Worm (Caenorhabditis elegans) whole organism, L2 larva: ENCODE measurements around the gene T22F7.3.

Source experiments
- C34F6.9 ChIP-seq: fragments of 150-350 bp; optimal IDR thresholded peaks from 2 replicates; lab custom pipeline; 2014; ENCODE audit warnings: missing biosample characterization, missing genetic modification characterization
- F13H6.1 ChIP-seq: sonication (generic microtip); optimal IDR thresholded peaks from 2 replicates; lab custom pipeline; 2016; ENCODE audit warnings: missing genetic modification characterization, missing compliant biosample characterization
- Y55F3AM.14 ChIP-seq: fragments of 200-800 bp; sonication (Bioruptor generic); optimal IDR thresholded peaks from 2 replicates; lab custom pipeline; 2018; ENCODE audit warnings: mild to moderate bottlenecking, missing genetic modification characterization, missing compliant biosample characterization
- ZK546.5 ChIP-seq: sonication (generic microtip); optimal IDR thresholded peaks from 2 replicates; lab custom pipeline; 2017; ENCODE audit warnings: missing biosample characterization, missing genetic modification characterization
- aly-2 ChIP-seq: fragments of 150-350 bp; optimal IDR thresholded peaks from 2 replicates; lab custom pipeline; 2014; ENCODE audit warnings: missing biosample characterization, missing genetic modification characterization
- blmp-1 ChIP-seq: sonication (generic microtip); optimal IDR thresholded peaks from 2 replicates; lab custom pipeline; 2017; ENCODE audit warnings: missing genetic modification characterization, mild to moderate bottlenecking, missing compliant biosample characterization, antibody characterized with exemption, moderate library complexity; ENCODE audit not compliant: insufficient read depth
- ceh-16 ChIP-seq: fragments of 150-350 bp; optimal IDR thresholded peaks from 2 replicates; lab custom pipeline; 2014; ENCODE audit warnings: missing biosample characterization, missing genetic modification characterization
- ceh-82 ChIP-seq: fragments of 150-350 bp; optimal IDR thresholded peaks from 2 replicates; lab custom pipeline; 2014; ENCODE audit warnings: missing biosample characterization, missing genetic modification characterization
- crh-2 ChIP-seq: sonication (generic microtip); optimal IDR thresholded peaks from 2 replicates; lab custom pipeline; 2017; ENCODE audit warnings: missing biosample characterization, missing genetic modification characterization
- dmd-4 ChIP-seq: sonication (generic microtip); optimal IDR thresholded peaks from 2 replicates; lab custom pipeline; 2017; ENCODE audit warnings: missing biosample characterization, missing genetic modification characterization
- egl-27 ChIP-seq: sonication (generic microtip); optimal IDR thresholded peaks from 3 replicates; lab custom pipeline; 2017; ENCODE audit warnings: missing biosample characterization, missing genetic modification reagents, missing genetic modification characterization
- elt-1 ChIP-seq: fragments of 150-350 bp; optimal IDR thresholded peaks from 2 replicates; lab custom pipeline; 2014; ENCODE audit warnings: missing biosample characterization, missing genetic modification characterization
- elt-3 ChIP-seq: sonication (generic microtip); optimal IDR thresholded peaks from 2 replicates; lab custom pipeline; 2017; ENCODE audit warnings: missing biosample characterization, missing genetic modification characterization
- fos-1 ChIP-seq: fragments of 150-350 bp; optimal IDR thresholded peaks from 2 replicates; lab custom pipeline; 2014; ENCODE audit warnings: missing biosample characterization, missing genetic modification characterization
- lin-13 ChIP-seq: fragments of 150-350 bp; optimal IDR thresholded peaks from 2 replicates; lab custom pipeline; 2014; ENCODE audit warnings: missing biosample characterization, missing genetic modification reagents, missing genetic modification characterization
- lin-39 ChIP-seq: fragments of 150-350 bp; optimal IDR thresholded peaks from 2 replicates; lab custom pipeline; 2014; ENCODE audit warnings: missing biosample characterization, missing genetic modification reagents, missing genetic modification characterization
- lsy-2 ChIP-seq, 2 experiments: fragments of 150-350 bp in 1 of 2; sonication (generic microtip) in 1 of 2; optimal IDR thresholded peaks; 2 replicates each; lab custom pipeline; 2014 to 2017; ENCODE audit warnings: missing biosample characterization in 2 of 2, missing genetic modification characterization in 2 of 2
- mab-5 ChIP-seq: fragments of 150-350 bp; optimal IDR thresholded peaks from 2 replicates; lab custom pipeline; 2014; ENCODE audit warnings: missing biosample characterization, missing genetic modification characterization
- mbf-1 ChIP-seq: sonication (generic microtip); optimal IDR thresholded peaks from 2 replicates; lab custom pipeline; 2017; ENCODE audit warnings: missing biosample characterization, missing genetic modification characterization
- mdl-1 ChIP-seq, 2 experiments: fragments of 150-350 bp in 1 of 2; sonication (generic microtip) in 1 of 2; optimal IDR thresholded peaks; 2 replicates each; lab custom pipeline; 2017; ENCODE audit warnings: missing biosample characterization in 2 of 2, missing genetic modification characterization in 2 of 2
- nhr-10 ChIP-seq: sonication (generic microtip); optimal IDR thresholded peaks from 2 replicates; lab custom pipeline; 2017; ENCODE audit warnings: missing biosample characterization, missing genetic modification characterization
- nhr-11 ChIP-seq: fragments of 150-350 bp; optimal IDR thresholded peaks from 2 replicates; lab custom pipeline; 2014; ENCODE audit warnings: missing biosample characterization, missing genetic modification characterization
- nhr-12 ChIP-seq: fragments of 150-350 bp; optimal IDR thresholded peaks from 2 replicates; lab custom pipeline; 2014; ENCODE audit warnings: missing biosample characterization, missing genetic modification characterization
- nhr-129 ChIP-seq: fragments of 150-350 bp; optimal IDR thresholded peaks from 2 replicates; lab custom pipeline; 2014; ENCODE audit warnings: missing biosample characterization, missing genetic modification characterization
- nhr-77 ChIP-seq: fragments of 150-350 bp; optimal IDR thresholded peaks from 2 replicates; lab custom pipeline; 2014; ENCODE audit warnings: missing biosample characterization, missing genetic modification characterization
- sem-4 ChIP-seq: fragments of 150-350 bp; optimal IDR thresholded peaks from 2 replicates; lab custom pipeline; 2014; ENCODE audit warnings: missing biosample characterization, missing genetic modification reagents, missing genetic modification characterization
- skn-1 ChIP-seq: sonication (generic microtip); optimal IDR thresholded peaks from 2 replicates; lab custom pipeline; 2017; ENCODE audit warnings: missing biosample characterization, missing genetic modification characterization
- sma-9 ChIP-seq, 2 experiments: fragments of 150-350 bp in 1 of 2; sonication (generic microtip) in 1 of 2; optimal IDR thresholded peaks; 2 replicates each; lab custom pipeline; 2014 to 2016; ENCODE audit warnings: missing genetic modification characterization in 2 of 2, mild to moderate bottlenecking in 1 of 2, missing biosample characterization in 1 of 2, missing compliant biosample characterization in 1 of 2, missing genetic modification reagents in 1 of 2, moderate library complexity in 1 of 2
- snpc-4 ChIP-seq: fragments of 150-350 bp; optimal IDR thresholded peaks from 2 replicates; lab custom pipeline; 2014; ENCODE audit warnings: missing biosample characterization, missing genetic modification characterization
- unc-39 ChIP-seq: fragments of 150-350 bp; optimal IDR thresholded peaks from 2 replicates; lab custom pipeline; 2014; ENCODE audit warnings: missing biosample characterization, missing genetic modification characterization
- unc-55 ChIP-seq: fragments of 150-350 bp; sonication (generic microtip); optimal IDR thresholded peaks from 3 replicates; lab custom pipeline; 2014; ENCODE audit warnings: missing biosample characterization, missing genetic modification reagents, missing genetic modification characterization
- unc-62 ChIP-seq: fragments of 150-350 bp; optimal IDR thresholded peaks from 2 replicates; lab custom pipeline; 2014; ENCODE audit warnings: missing biosample characterization, missing genetic modification reagents, missing genetic modification characterization
- zag-1 ChIP-seq: fragments of 150-350 bp; optimal IDR thresholded peaks from 2 replicates; lab custom pipeline; 2014; ENCODE audit warnings: missing biosample characterization, missing genetic modification characterization
- ztf-1 ChIP-seq: fragments of 200-800 bp; sonication (Bioruptor generic); conservative IDR thresholded peaks from 2 replicates; pipeline ENCODE4 v1.3.6; 2022; ENCODE audit warnings: missing genetic modification characterization, missing compliant biosample characterization
- ztf-11 ChIP-seq: sonication (generic microtip); optimal IDR thresholded peaks from 2 replicates; lab custom pipeline; 2017; ENCODE audit warnings: missing biosample characterization, missing genetic modification characterization
- ztf-4 ChIP-seq: fragments of 150-350 bp; optimal IDR thresholded peaks from 2 replicates; lab custom pipeline; 2014; ENCODE audit warnings: missing biosample characterization, missing genetic modification characterization

T22F7.3 gene

DNA sequence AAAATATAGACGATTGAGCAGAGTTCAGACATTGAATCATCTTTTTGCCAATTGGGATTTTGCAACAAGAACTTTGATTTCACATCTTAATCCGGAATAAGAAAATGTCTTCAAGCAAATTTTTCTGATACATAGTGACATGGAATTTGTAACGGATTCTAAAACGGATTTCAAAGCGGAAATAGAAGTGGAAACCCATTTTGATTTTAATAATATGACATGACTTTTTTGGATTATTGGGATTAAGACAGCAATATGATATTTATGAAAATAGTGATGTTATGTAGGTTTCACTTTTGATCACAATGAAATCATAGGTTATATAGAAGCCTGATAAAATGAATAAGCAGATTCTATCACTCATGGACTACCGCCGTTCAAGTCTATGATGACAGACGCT, 8.3 kb upstream of the T22F7.3 start:
- TF ChIP-seq lsy-2 (tag; optimal IDR thresholded peaks at IDR 0.05; lab: Kevin White, UChicago) = no peak
- TF ChIP-seq nhr-12 (tag; lab: Kevin White, UChicago) = no peak
- TF ChIP-seq unc-55 (GFP tag; lab: Kevin White, UChicago) = no peak
- TF ChIP-seq ztf-11 (tag; lab: Kevin White, UChicago) = no peak
- no peak for TF ChIP-seq mdl-1 (tag; optimal IDR thresholded peaks at IDR 0.05; lab: Kevin White, UChicago)
- TF ChIP-seq nhr-77 (tag; lab: Kevin White, UChicago) = no peak
- TF ChIP-seq ztf-1 = no peak
- no peak for TF ChIP-seq sem-4 (tag; lab: Kevin White, UChicago)

ce11 chrIII:530899-531298, 7.1 kb upstream of the T22F7.3 start:
- TF ChIP-seq ztf-1 (no peak), fos-1 (tag; lab: Kevin White, UChicago) (peak; percentile 31)

ce11 chrIII:526824-527223, 3.0 kb upstream of the T22F7.3 start, which contains the start of gene T22F7.4:
T22F7.4 (minus strand) TSS chrIII:526924.
- TF ChIP-seq sma-9 (GFP tag; optimal IDR thresholded peaks at IDR 0.05; lab: Kevin White, UChicago) (no peak), sma-9 (tag; optimal IDR thresholded peaks at IDR 0.05; lab: Kevin White, UChicago) (no peak), unc-55 (GFP tag; lab: Kevin White, UChicago) (no peak), lin-39 (tag; lab: Kevin White, UChicago) (no peak), ceh-82 (tag; lab: Kevin White, UChicago) (no peak), nhr-11 (tag; lab: Kevin White, UChicago) (no peak), ZK546.5 (tag; lab: Kevin White, UChicago) (no peak), unc-39 (tag; lab: Kevin White, UChicago) (no peak), dmd-4 (no peak)

DNA sequence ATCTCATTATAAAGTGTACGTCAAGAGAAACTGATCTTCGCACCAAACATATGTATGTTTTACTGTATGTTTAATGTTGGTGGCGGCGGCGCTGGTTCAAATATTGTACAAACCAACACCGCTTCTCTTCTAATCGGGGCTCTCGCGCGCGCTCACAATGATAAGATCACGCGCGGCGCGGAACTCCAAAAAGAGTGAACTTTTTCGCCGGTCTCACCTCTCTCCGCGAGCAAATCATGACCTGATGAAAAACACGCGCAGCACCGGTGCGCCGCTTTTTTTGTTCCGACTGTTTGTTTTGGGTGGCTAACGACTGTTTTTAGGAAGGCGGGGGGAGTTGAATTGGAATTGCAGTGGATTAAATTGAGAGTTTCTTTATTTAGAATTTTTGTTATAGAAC, 10.5 kb downstream of the T22F7.3 start:
- no peak for TF ChIP-seq lin-39 (tag; lab: Kevin White, UChicago)
- TF ChIP-seq ztf-4 (tag; lab: Kevin White, UChicago) = no peak
- no peak for TF ChIP-seq Y55F3AM.14 (GFP tag; lab: Kevin White, UChicago)
- no peak for TF ChIP-seq elt-3 (tag; lab: Kevin White, UChicago)
- TF ChIP-seq fos-1 (tag; lab: Kevin White, UChicago) = no peak
- TF ChIP-seq blmp-1 (tag; lab: Kevin White, UChicago) = no peak
- no peak for TF ChIP-seq skn-1 (tag; lab: Kevin White, UChicago)
- TF ChIP-seq ztf-11 (tag; lab: Kevin White, UChicago) = no peak
- TF ChIP-seq mbf-1 = no peak
- TF ChIP-seq nhr-11 (tag; lab: Kevin White, UChicago) = no peak
- no peak for TF ChIP-seq unc-39 (tag; lab: Kevin White, UChicago)
- TF ChIP-seq ceh-16 = no peak
- TF ChIP-seq nhr-10 = no peak
- TF ChIP-seq aly-2 (tag; lab: Kevin White, UChicago) = no peak
- no peak for TF ChIP-seq elt-1 (tag; lab: Kevin White, UChicago)
- TF ChIP-seq egl-27 (tag; lab: Kevin White, UChicago) = no peak
- no peak for TF ChIP-seq crh-2 (tag; lab: Kevin White, UChicago)
- TF ChIP-seq zag-1 (tag; lab: Kevin White, UChicago) = no peak
- TF ChIP-seq ZK546.5 (tag; lab: Kevin White, UChicago) = no peak
- no peak for TF ChIP-seq ceh-82 (tag; lab: Kevin White, UChicago)
- TF ChIP-seq, all 48 proteins: peak for 0

- no peak for TF ChIP-seq nhr-12 (tag; lab: Kevin White, UChicago)
- TF ChIP-seq elt-1 (tag; lab: Kevin White, UChicago) = no peak
- TF ChIP-seq snpc-4 (tag; lab: Kevin White, UChicago) = no peak
- no peak for TF ChIP-seq zag-1 (tag; lab: Kevin White, UChicago)
- TF ChIP-seq, all 48 proteins: peak for 0
Measured at ce11 chrIII:512117-512516, 11.7 kb downstream of the T22F7.3 start, which contains the start of gene F30H5.3. F30H5.3 (minus strand) TSS chrIII:512217.

DNA sequence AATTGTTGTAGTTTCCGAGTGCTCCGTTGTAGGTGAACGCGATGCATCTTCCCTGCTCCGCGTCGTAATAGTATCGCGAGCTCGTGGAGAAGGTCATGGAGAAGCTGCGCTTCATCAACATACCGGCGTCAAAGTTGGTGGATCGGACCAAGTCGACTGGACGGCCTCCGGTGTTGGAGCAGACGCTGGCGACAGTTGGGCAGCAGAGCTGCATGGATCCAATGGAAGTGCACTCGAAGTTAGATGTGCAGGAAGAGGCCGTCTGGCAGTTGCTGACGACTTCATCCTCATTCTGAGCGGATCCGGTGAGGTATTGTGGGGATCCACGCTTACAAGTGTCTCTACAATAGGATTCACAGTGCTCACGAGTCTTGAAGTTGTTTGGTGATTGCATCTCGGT, 14.8 kb downstream of the T22F7.3 start:
- no peak for TF ChIP-seq skn-1 (tag; lab: Kevin White, UChicago)
- no peak for TF ChIP-seq lin-13 (GFP tag; lab: Kevin White, UChicago)
- no peak for TF ChIP-seq nhr-129
- TF ChIP-seq mbf-1 = no peak
- no peak for TF ChIP-seq blmp-1 (tag; lab: Kevin White, UChicago)
- no peak for TF ChIP-seq ztf-1
- no peak for TF ChIP-seq C34F6.9 (tag; lab: Kevin White, UChicago)
- no peak for TF ChIP-seq crh-2 (tag; lab: Kevin White, UChicago)
- no peak for TF ChIP-seq egl-27 (tag; lab: Kevin White, UChicago)
- TF ChIP-seq aly-2 (tag; lab: Kevin White, UChicago) = no peak
- no peak for TF ChIP-seq unc-62 (GFP tag; lab: Kevin White, UChicago)
- TF ChIP-seq nhr-10 = no peak
- TF ChIP-seq ztf-11 (tag; lab: Kevin White, UChicago) = no peak
- TF ChIP-seq sem-4 (tag; lab: Kevin White, UChicago) = no peak
- no peak for TF ChIP-seq mab-5 (tag; lab: Kevin White, UChicago)
- TF ChIP-seq ceh-16 = no peak
- no peak for TF ChIP-seq elt-1 (tag; lab: Kevin White, UChicago)
- TF ChIP-seq fos-1 (tag; lab: Kevin White, UChicago) = no peak
- no peak for TF ChIP-seq F13H6.1 (tag; lab: Kevin White, UChicago)
- TF ChIP-seq, all 48 proteins: peak for 0
